Fruit fly (Drosophila melanogaster) whole organism, embryonic: ENCODE results near the gene CG6983.

ENCODE experiments used
- Ada2b ChIP-seq: fragments of 200-800 bp; sonication (Bioruptor generic); IDR thresholded peaks from 2 replicates; pipeline ENCODE4 v1.3.6; 2022; ENCODE audit warnings: missing biosample characterization, missing genetic modification characterization
- CG10543 ChIP-seq: fragments of 200-800 bp; sonication (Bioruptor generic); optimal IDR thresholded peaks from 3 replicates; lab custom pipeline; 2017; ENCODE audit warnings: missing biosample characterization, mild to moderate bottlenecking, missing genetic modification characterization, moderate library complexity
- CG12104 ChIP-seq: fragments of 200-800 bp; sonication (Bioruptor generic); optimal IDR thresholded peaks from 3 replicates; lab custom pipeline; 2016; ENCODE audit warnings: missing biosample characterization, missing genetic modification characterization
- CG13296 ChIP-seq: fragments of 200-800 bp; sonication (Bioruptor generic); optimal IDR thresholded peaks from 3 replicates; lab custom pipeline; 2018; ENCODE audit warnings: missing biosample characterization, mild to moderate bottlenecking, missing genetic modification characterization
- CG14441 ChIP-seq: fragments of 200-800 bp; sonication (Bioruptor generic); IDR thresholded peaks from 2 replicates; pipeline ENCODE4 v1.3.6; 2022; ENCODE audit warnings: missing biosample characterization, missing genetic modification characterization
- CG14860 ChIP-seq: fragments of 200-800 bp; sonication (Bioruptor generic); IDR thresholded peaks from 3 replicates; pipeline ENCODE4 v1.3.6; 2022; ENCODE audit warnings: missing biosample characterization, missing genetic modification characterization; ENCODE audit not compliant: partially characterized antibody
- CG15011 ChIP-seq: fragments of 200-800 bp; sonication (Bioruptor generic); optimal IDR thresholded peaks from 3 replicates; lab custom pipeline; 2018; ENCODE audit warnings: missing biosample characterization, mild to moderate bottlenecking, missing genetic modification characterization
- CG1529 ChIP-seq: fragments of 200-800 bp; sonication (Bioruptor generic); optimal IDR thresholded peaks from 3 replicates; lab custom pipeline; 2018; ENCODE audit warnings: missing biosample characterization, missing genetic modification characterization
- CG15479 ChIP-seq: fragments of 200-800 bp; sonication (Bioruptor generic); optimal IDR thresholded peaks from 3 replicates; lab custom pipeline; 2019; ENCODE audit warnings: missing biosample characterization, mild to moderate bottlenecking, missing genetic modification characterization, moderate library complexity
- CG2199 ChIP-seq: fragments of 200-800 bp; sonication (Bioruptor generic); IDR thresholded peaks from 3 replicates; pipeline ENCODE4 v1.3.6; 2022; ENCODE audit warnings: missing biosample characterization, missing genetic modification characterization
- CG2875 ChIP-seq: fragments of 200-800 bp; sonication (Bioruptor generic); optimal IDR thresholded peaks from 2 replicates; lab custom pipeline; 2017; ENCODE audit warnings: missing biosample characterization, mild to moderate bottlenecking, missing genetic modification characterization, missing genetic modification reagents
- CG2889 ChIP-seq: fragments of 200-800 bp; sonication (Bioruptor generic); IDR thresholded peaks from 3 replicates; pipeline ENCODE4 v1.3.6; 2022; ENCODE audit warnings: missing biosample characterization, missing genetic modification characterization
- CG31388 ChIP-seq: fragments of 200-800 bp; sonication (Bioruptor generic); optimal IDR thresholded peaks from 2 replicates; lab custom pipeline; 2016; ENCODE audit warnings: missing biosample characterization, missing genetic modification characterization
- CG3163 ChIP-seq: fragments of 200-800 bp; sonication (Bioruptor generic); optimal IDR thresholded peaks from 3 replicates; lab custom pipeline; 2016; ENCODE audit warnings: missing biosample characterization, missing genetic modification characterization
- CG32772 ChIP-seq: fragments of 200-800 bp; sonication (Bioruptor generic); IDR thresholded peaks from 2 replicates; pipeline ENCODE4 v1.3.6; 2022; ENCODE audit warnings: missing biosample characterization, missing genetic modification characterization
- CG4282 ChIP-seq: fragments of 200-800 bp; sonication (Bioruptor generic); optimal IDR thresholded peaks from 2 replicates; lab custom pipeline; 2016; ENCODE audit warnings: missing biosample characterization, missing genetic modification characterization
- CG4424 ChIP-seq: fragments of 200-800 bp; sonication (Bioruptor generic); optimal IDR thresholded peaks from 3 replicates; lab custom pipeline; 2016; ENCODE audit warnings: missing biosample characterization, missing genetic modification characterization
- CG8290 ChIP-seq, 3 experiments: fragments of 200-800 bp; sonication (Bioruptor generic); optimal IDR thresholded peaks; 2 replicates each; lab custom pipeline; 2016 to 2019; ENCODE audit warnings: missing biosample characterization in 3 of 3, missing genetic modification characterization in 3 of 3, mild to moderate bottlenecking in 2 of 3, moderate library complexity in 1 of 3
- CG8388 ChIP-seq: fragments of 200-800 bp; sonication (Bioruptor generic); optimal IDR thresholded peaks from 2 replicates; lab custom pipeline; 2019; ENCODE audit warnings: missing biosample characterization, mild to moderate bottlenecking, missing genetic modification characterization, moderate library complexity
- CG9215 ChIP-seq: fragments of 200-800 bp; sonication (Bioruptor generic); IDR thresholded peaks from 2 replicates; pipeline ENCODE4 v1.3.6; 2022; ENCODE audit warnings: missing biosample characterization, missing genetic modification characterization
- CG9932 ChIP-seq: fragments of 200-800 bp; sonication (Bioruptor generic); IDR thresholded peaks from 2 replicates; pipeline ENCODE4 v1.3.6; 2022; ENCODE audit warnings: missing biosample characterization, missing genetic modification characterization
- D ChIP-seq, 2 experiments: fragments of 200-800 bp in 1 of 2; fragments of >200 bp in 1 of 2; sonication (Bioruptor generic) in 1 of 2; optimal IDR thresholded peaks; 2 replicates in 1 of 2; 3 replicates in 1 of 2; lab custom pipeline; 2017; ENCODE audit warnings: mild to moderate bottlenecking in 1 of 2, missing biosample characterization in 1 of 2, missing genetic modification characterization in 1 of 2, missing genetic modification reagents in 1 of 2
- Dll ChIP-seq: fragments of 200-800 bp; sonication (Bioruptor generic); IDR thresholded peaks from 4 replicates; pipeline ENCODE4 v1.3.6; 2022; ENCODE audit warnings: missing biosample characterization, missing genetic modification characterization; ENCODE audit not compliant: partially characterized antibody
- E2f1 ChIP-seq: fragments of 200-800 bp; sonication (Bioruptor generic); IDR thresholded peaks from 2 replicates; pipeline ENCODE4 v1.3.6; 2022; ENCODE audit warnings: missing biosample characterization, missing genetic modification characterization
- Fer2 ChIP-seq: fragments of 200-800 bp; sonication (Bioruptor generic); optimal IDR thresholded peaks from 2 replicates; lab custom pipeline; 2018; ENCODE audit warnings: missing biosample characterization, mild to moderate bottlenecking, missing genetic modification characterization, moderate library complexity
- Jarid2 ChIP-seq: fragments of 200-800 bp; sonication (Bioruptor generic); optimal IDR thresholded peaks from 3 replicates; lab custom pipeline; 2017; ENCODE audit warnings: mild to moderate bottlenecking, missing biosample characterization, missing genetic modification reagents, missing genetic modification characterization
- MESR4 ChIP-seq: fragments of 200-800 bp; sonication (Bioruptor generic); optimal IDR thresholded peaks from 2 replicates; lab custom pipeline; 2018; ENCODE audit warnings: missing biosample characterization, mild to moderate bottlenecking, missing genetic modification characterization, moderate library complexity
- Med ChIP-seq: fragments of 200-800 bp; sonication (Bioruptor generic); peaks from one replicate; lab custom pipeline; 2016; ENCODE audit warnings: missing biosample characterization, missing genetic modification characterization, mild to moderate bottlenecking, inconsistent platforms, moderate library complexity
- Sry-β ChIP-seq: fragments of 200-800 bp; sonication (Bioruptor generic); optimal IDR thresholded peaks from 2 replicates; lab custom pipeline; 2018; ENCODE audit warnings: missing biosample characterization, mild to moderate bottlenecking, missing genetic modification characterization, moderate library complexity
- Trl ChIP-seq, 3 experiments: fragments of >200 bp in 2 of 3; fragments of 200-800 bp in 1 of 3; sonication (Bioruptor generic) in 1 of 3; optimal IDR thresholded peaks; 2 replicates in 1 of 3; 3 replicates in 2 of 3; lab custom pipeline; 2016 to 2017; ENCODE audit warnings: missing biosample characterization in 1 of 3, missing genetic modification characterization in 1 of 3
- Vsx1 ChIP-seq: fragments of 200-800 bp; sonication (Bioruptor generic); optimal IDR thresholded peaks from 2 replicates; lab custom pipeline; 2017; ENCODE audit warnings: missing biosample characterization, mild to moderate bottlenecking, missing genetic modification characterization, missing genetic modification reagents
- ab ChIP-seq: fragments of 200-800 bp; sonication (Bioruptor generic); optimal IDR thresholded peaks from 2 replicates; lab custom pipeline; 2016; ENCODE audit warnings: missing biosample characterization, missing genetic modification characterization
- ap ChIP-seq: fragments of 200-800 bp; sonication (Bioruptor generic); IDR thresholded peaks from 2 replicates; pipeline ENCODE4 v1.3.6; 2022; ENCODE audit warnings: missing biosample characterization, missing genetic modification characterization
- az2 ChIP-seq: fragments of 200-800 bp; sonication (Bioruptor generic); optimal IDR thresholded peaks from 3 replicates; lab custom pipeline; 2016; ENCODE audit warnings: missing biosample characterization, missing genetic modification characterization
- btn ChIP-seq: fragments of 200-800 bp; sonication (Bioruptor generic); optimal IDR thresholded peaks from 2 replicates; lab custom pipeline; 2016; ENCODE audit warnings: missing biosample characterization, missing genetic modification characterization
- chif ChIP-seq, 2 experiments: fragments of 200-800 bp; sonication (Bioruptor generic); optimal IDR thresholded peaks; 3 replicates each; lab custom pipeline; 2016; ENCODE audit warnings: missing biosample characterization in 2 of 2, missing genetic modification characterization in 2 of 2
- dysf ChIP-seq: fragments of 200-800 bp; sonication (Bioruptor generic); IDR thresholded peaks from 3 replicates; pipeline ENCODE4 v1.3.6; 2022; ENCODE audit warnings: missing biosample characterization, missing genetic modification characterization
- h ChIP-seq: fragments of >200 bp; optimal IDR thresholded peaks from 2 replicates; lab custom pipeline; 2017
- hbn ChIP-seq: fragments of 200-800 bp; sonication (Bioruptor generic); IDR thresholded peaks from 2 replicates; pipeline ENCODE4 v1.3.6; 2022; ENCODE audit warnings: missing biosample characterization, missing genetic modification characterization; ENCODE audit not compliant: partially characterized antibody
- kni ChIP-seq: fragments of 200-800 bp; sonication (Bioruptor generic); optimal IDR thresholded peaks from 3 replicates; lab custom pipeline; 2017; ENCODE audit warnings: mild to moderate bottlenecking, missing biosample characterization, missing genetic modification reagents, missing genetic modification characterization
- luna ChIP-seq: fragments of 200-800 bp; sonication (Bioruptor generic); optimal IDR thresholded peaks from 2 replicates; lab custom pipeline; 2016; ENCODE audit warnings: missing biosample characterization, missing genetic modification characterization
- nerfin-2 ChIP-seq: fragments of 200-800 bp; sonication (Bioruptor generic); IDR thresholded peaks from 2 replicates; pipeline ENCODE4 v1.3.6; 2022; ENCODE audit warnings: missing biosample characterization, missing genetic modification characterization; ENCODE audit not compliant: partially characterized antibody
- nom ChIP-seq: fragments of 200-800 bp; sonication (Bioruptor generic); optimal IDR thresholded peaks from 2 replicates; lab custom pipeline; 2017; ENCODE audit warnings: missing biosample characterization, missing genetic modification characterization, mild to moderate bottlenecking, moderate library complexity, missing genetic modification reagents
- pros ChIP-seq: fragments of 200-800 bp; sonication (Bioruptor generic); optimal IDR thresholded peaks from 3 replicates; lab custom pipeline; 2019; ENCODE audit warnings: missing biosample characterization, mild to moderate bottlenecking, missing genetic modification characterization, moderate library complexity
- sens ChIP-seq: fragments of 200-800 bp; sonication (Bioruptor generic); peaks from one replicate; lab custom pipeline; 2016; ENCODE audit warnings: missing biosample characterization, missing genetic modification characterization
- stwl ChIP-seq: fragments of 200-800 bp; sonication (Bioruptor generic); optimal IDR thresholded peaks from 3 replicates; lab custom pipeline; 2018; ENCODE audit warnings: missing biosample characterization, mild to moderate bottlenecking, missing genetic modification characterization, moderate library complexity

Gene CG6983

DNA sequence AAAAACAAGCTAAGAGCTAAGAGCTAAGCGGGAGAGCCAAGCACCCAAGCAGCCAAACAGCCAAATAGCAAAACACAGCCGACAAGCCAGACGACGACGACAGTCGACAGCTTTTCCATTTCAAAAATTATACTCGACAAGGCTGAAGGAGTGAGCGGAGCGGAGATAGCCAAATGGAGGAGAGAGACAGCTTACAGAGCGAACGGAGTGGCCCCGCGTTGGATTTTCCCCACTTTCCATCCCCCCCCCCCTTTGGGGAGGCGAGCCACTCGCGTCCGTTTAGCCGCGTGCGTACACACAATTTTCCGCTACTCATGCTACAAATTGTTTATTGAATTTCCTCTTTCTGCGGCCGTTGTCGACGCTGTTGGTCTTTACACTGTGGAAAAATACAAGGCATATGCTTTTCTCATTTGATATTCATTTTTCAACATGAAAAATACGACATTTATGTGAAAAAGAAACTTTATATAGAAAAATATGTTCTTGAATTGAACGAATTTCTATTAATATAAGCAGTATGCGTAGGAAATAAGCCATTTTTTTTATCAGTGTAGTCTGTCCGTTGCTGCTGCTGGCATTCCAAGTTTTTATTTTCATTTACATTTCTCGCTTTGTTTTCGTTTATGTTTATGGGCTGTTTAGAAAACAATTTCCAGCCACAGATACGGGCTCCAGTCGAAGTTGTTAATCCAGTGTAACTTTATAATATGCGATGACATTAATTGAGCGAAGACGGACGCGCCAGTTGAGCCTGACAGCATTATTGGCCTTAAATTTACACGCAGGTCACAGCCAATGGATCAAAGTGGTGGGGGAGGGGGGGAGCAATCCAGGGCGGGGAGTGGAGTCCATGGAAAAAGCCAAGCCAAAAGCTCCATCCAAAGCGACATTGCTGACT lies 8.9 kb upstream of the CG6983 start (continued):
- TF ChIP-seq az2 (peak; percentile 99), dysf (GFP tag; lab: Robert Waterston, UW) (peak; percentile 98), Sry-β (GFP tag; lab: Kevin White, UChicago) (peak; percentile 73), CG10543 (GFP tag; lab: Kevin White, UChicago) (peak; percentile 95), sens (GFP tag; lab: Kevin White, UChicago) (peak; percentile 100), btn (GFP tag; lab: Kevin White, UChicago) (peak; percentile 96), nom (GFP tag; lab: Kevin White, UChicago) (peak; percentile 86), D (optimal IDR thresholded peaks at IDR 0.05; lab: Kevin White, UChicago) (no peak), D (GFP tag; optimal IDR thresholded peaks at IDR 0.05; lab: Kevin White, UChicago) (peak; percentile 99), CG2875 (peak; percentile 99), CG4282 (GFP tag; lab: Kevin White, UChicago) (peak; percentile 85), CG9932 (peak; percentile 96), h (lab: Kevin White, UChicago) (no peak), pros (GFP tag; lab: Kevin White, UChicago) (peak; percentile 47), Dll (GFP tag; lab: Robert Waterston, UW) (0 out of 4 replicates have a peak, but pooled peaks have one; percentile 11), E2f1 (peak; percentile 98), CG32772 (GFP tag; lab: Robert Waterston, UW) (peak; percentile 98), CG8388 (GFP tag; lab: Kevin White, UChicago) (peak; percentile 99), ab (GFP tag; lab: Kevin White, UChicago) (peak; percentile 87), CG15479 (GFP tag; lab: Kevin White, UChicago) (peak; percentile 17), Jarid2 (GFP tag; lab: Kevin White, UChicago) (peak; percentile 88), nerfin-2 (no peak), MESR4 (GFP tag; lab: Kevin White, UChicago) (peak; percentile 74), Ada2b (peak; percentile 98), luna (GFP tag; lab: Kevin White, UChicago) (peak; percentile 89), hbn (GFP tag; lab: Robert Waterston, UW) (no peak), CG8290 (GFP tag; optimal IDR thresholded peaks at IDR 0.05; lab: Kevin White, UChicago) (peak; percentile 97), CG8290 (tag; optimal IDR thresholded peaks at IDR 0.05; lab: Kevin White, UChicago) (peak; percentile 81 to 87), CG3163 (GFP tag; lab: Kevin White, UChicago) (peak; percentile 74), CG1529 (peak; percentile 99), CG15011 (peak; percentile 97), Vsx1 (peak; percentile 97), Trl (optimal IDR thresholded peaks at IDR 0.05; lab: Kevin White, UChicago) (peak in 1 of 2 experiments; percentile 62), Trl (GFP tag; optimal IDR thresholded peaks at IDR 0.05; lab: Kevin White, UChicago) (peak; percentile 98), Fer2 (tag; lab: Kevin White, UChicago) (peak; percentile 89), CG14860 (GFP tag; lab: Robert Waterston, UW) (no peak), CG31388 (peak; percentile 96), stwl (tag; lab: Kevin White, UChicago) (peak; percentile 82), kni (peak; percentile 92), CG12104 (GFP tag; lab: Kevin White, UChicago) (peak; percentile 98), Med (GFP tag; lab: Kevin White, UChicago) (peak; percentile 100), CG2199 (GFP tag; lab: Robert Waterston, UW) (peak; percentile 99), CG2889 (GFP tag; lab: Robert Waterston, UW) (peak; percentile 95), CG4424 (GFP tag; lab: Kevin White, UChicago) (peak; percentile 99), ap (GFP tag; lab: Robert Waterston, UW) (peak; percentile 97), CG9215 (GFP tag; lab: Robert Waterston, UW) (peak; percentile 92), CG13296 (peak; percentile 95), chif (GFP tag; optimal IDR thresholded peaks at IDR 0.05; lab: Kevin White, UChicago) (peak; percentile 97 to 98), CG14441 (GFP tag; lab: Robert Waterston, UW) (peak; percentile 97)
